Fruit fly (Drosophila melanogaster): ENCODE measurements around the gene mura.
A peak's percentile ranks its signal among the peaks of the same experiment; 100 is the strongest.

Gene mura

DNA sequence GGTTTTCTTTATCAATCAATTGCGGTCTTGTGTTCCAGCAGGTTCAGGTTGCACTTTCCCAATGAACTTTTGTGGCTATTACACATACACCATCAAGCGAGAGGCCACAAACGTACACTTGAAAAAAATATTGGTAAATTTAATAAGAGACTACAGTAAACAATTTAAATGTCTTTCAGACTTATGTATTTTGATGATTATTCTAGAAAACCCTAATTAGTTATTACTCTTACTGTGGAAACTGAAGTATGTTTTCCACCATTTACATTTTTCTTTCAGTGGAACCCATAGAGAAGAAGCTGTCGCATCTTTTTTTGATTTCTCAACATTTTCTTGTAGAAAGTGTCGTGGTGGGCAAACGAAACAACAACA lies 17.5 kb downstream of the mura start (continued):
- TF ChIP-seq Sry-δ (GFP tag; optimal IDR thresholded peaks at IDR 0.05), result peak; percentile 64
- peak; percentile 87 for TF ChIP-seq btn (GFP tag; optimal IDR thresholded peaks at IDR 0.05)
- peak; percentile 92 for TF ChIP-seq Ptx1 (GFP tag; IDR thresholded peaks at IDR 0.05)
- TF ChIP-seq CG6175 (GFP tag; IDR thresholded peaks at IDR 0.05), result 0 out of 3 replicates have a peak, but pooled peaks have one; percentile 64
- peak; percentile 79 for TF ChIP-seq CG17802 (tag; optimal IDR thresholded peaks at IDR 0.05)
- TF ChIP-seq Oli (tag; optimal IDR thresholded peaks at IDR 0.05), result peak; percentile 96
- peak; percentile 53; the same call in 1 of the 2 replicates for TF ChIP-seq rib (GFP tag; IDR thresholded peaks at IDR 0.05)
- TF ChIP-seq CG6654 (GFP tag; optimal IDR thresholded peaks at IDR 0.05), result peak; percentile 77
- TF ChIP-seq cato (GFP tag; optimal IDR thresholded peaks at IDR 0.05; ENCODE audit: borderline replicate concordance), result peak; percentile 90
- peak; percentile 54; the same call in 2 of the 3 replicates for TF ChIP-seq sr (GFP tag; IDR thresholded peaks at IDR 0.05)
- no peak for TF ChIP-seq Kr (GFP tag; optimal IDR thresholded peaks at IDR 0.05)
- peak; percentile 74 for TF ChIP-seq Ets97D (GFP tag; optimal IDR thresholded peaks at IDR 0.05)
- TF ChIP-seq Hr78 (GFP tag; optimal IDR thresholded peaks at IDR 0.05), result peak in 1 of 2 experiments; percentile 68
- peak; percentile 95 for TF ChIP-seq CoRest (tag; optimal IDR thresholded peaks at IDR 0.05)
- TF ChIP-seq CG5245 (GFP tag; optimal IDR thresholded peaks at IDR 0.05), result peak; percentile 92
- TF ChIP-seq trem (tag; optimal IDR thresholded peaks at IDR 0.05), result peak; percentile 93
- TF ChIP-seq zf30C (GFP tag; optimal IDR thresholded peaks at IDR 0.05), result peak; percentile 58
- peak; percentile 84 for TF ChIP-seq crc (GFP tag; optimal IDR thresholded peaks at IDR 0.05)
- TF ChIP-seq CG2120 (GFP tag; optimal IDR thresholded peaks at IDR 0.05), result peak; percentile 89
- no peak for TF ChIP-seq CG14860 (GFP tag; IDR thresholded peaks at IDR 0.05; ENCODE audit: partially characterized antibody)
- TF ChIP-seq CG11085 (GFP tag; IDR thresholded peaks at IDR 0.05), result peak; percentile 78
- peak; percentile 91 for TF ChIP-seq CG4820 (GFP tag; optimal IDR thresholded peaks at IDR 0.05)
- TF ChIP-seq org-1 (GFP tag; optimal IDR thresholded peaks at IDR 0.05), result peak; percentile 84
- no peak for TF ChIP-seq Dref (GFP tag; IDR thresholded peaks at IDR 0.05)
- peak; percentile 70 for TF ChIP-seq YL-1 (GFP tag; optimal IDR thresholded peaks at IDR 0.05)
- TF ChIP-seq gem (tag; optimal IDR thresholded peaks at IDR 0.05), result peak; percentile 98
- TF ChIP-seq sc (optimal IDR thresholded peaks at IDR 0.05), result no peak
- peak; percentile 92 for TF ChIP-seq sc (GFP tag; optimal IDR thresholded peaks at IDR 0.05)
- peak; percentile 78 for TF ChIP-seq CG3838 (GFP tag; optimal IDR thresholded peaks at IDR 0.05)
- peak; percentile 16 for TF ChIP-seq MESR4 (GFP tag; optimal IDR thresholded peaks at IDR 0.05)
- peak; percentile 71 for TF ChIP-seq E2f2 (GFP tag; IDR thresholded peaks at IDR 0.05)
- TF ChIP-seq CG12071 (GFP tag; optimal IDR thresholded peaks at IDR 0.05), result peak; percentile 87
- peak; percentile 75 for TF ChIP-seq Fer2 (tag; optimal IDR thresholded peaks at IDR 0.05)
- peak in 1 of 3 experiments; percentile 89 for TF ChIP-seq lola (GFP tag; optimal IDR thresholded peaks at IDR 0.05)
- TF ChIP-seq wor (GFP tag; IDR thresholded peaks at IDR 0.05), result peak; percentile 93
- TF ChIP-seq Optix (GFP tag; IDR thresholded peaks at IDR 0.05), result peak; percentile 47; the same call in 2 of the 3 replicates
- peak; percentile 87 for TF ChIP-seq CG3281 (GFP tag; optimal IDR thresholded peaks at IDR 0.05)
- TF ChIP-seq pan (optimal IDR thresholded peaks at IDR 0.05), result no peak
- TF ChIP-seq pan (GFP tag; optimal IDR thresholded peaks at IDR 0.05 in 1 of 2, IDR thresholded peaks at IDR 0.05 in 1 of 2), result peak in 1 of 2 experiments; percentile 93
- TF ChIP-seq wek (GFP tag; optimal IDR thresholded peaks at IDR 0.05), result peak; percentile 74
- peak; percentile 88 for TF ChIP-seq slp2 (GFP tag; optimal IDR thresholded peaks at IDR 0.05)
- TF ChIP-seq croc (GFP tag; conservative IDR thresholded peaks at IDR 0.05), result peak; percentile 91
- TF ChIP-seq CG12942 (GFP tag; optimal IDR thresholded peaks at IDR 0.05), result peak; percentile 90
- TF ChIP-seq yki (optimal IDR thresholded peaks at IDR 0.05), result no peak
- peak; percentile 80 for TF ChIP-seq trh (GFP tag; optimal IDR thresholded peaks at IDR 0.05)
- peak; percentile 85 for TF ChIP-seq BtbVII (GFP tag; optimal IDR thresholded peaks at IDR 0.05)
- TF ChIP-seq gcm (GFP tag; optimal IDR thresholded peaks at IDR 0.05), result peak; percentile 92
- TF ChIP-seq CG8089 (GFP tag; optimal IDR thresholded peaks at IDR 0.05), result peak; percentile 88
- peak; percentile 91 for TF ChIP-seq ind (GFP tag; optimal IDR thresholded peaks at IDR 0.05)
- TF ChIP-seq CG31388 (GFP tag; optimal IDR thresholded peaks at IDR 0.05), result peak; percentile 86
- peak; percentile 93 for TF ChIP-seq Camta (GFP tag; optimal IDR thresholded peaks at IDR 0.05)
- peak; percentile 88 for TF ChIP-seq CG14667 (GFP tag; IDR thresholded peaks at IDR 0.05)
